Worm (Caenorhabditis elegans): ENCODE results near the gene srh-42.

srh-42 gene

ce11 chrII:14269839-14270238 lies 19.0 kb downstream of the srh-42 start:
- no peak for TF ChIP-seq B0310.2 (tag; optimal IDR thresholded peaks at IDR 0.05)
- TF ChIP-seq hmbx-1 (tag; optimal IDR thresholded peaks at IDR 0.05) = no peak
- no peak for TF ChIP-seq sea-1 (GFP tag; conservative IDR thresholded peaks at IDR 0.05)
- no peak for TF ChIP-seq hnd-1 (tag; optimal IDR thresholded peaks at IDR 0.05)
- TF ChIP-seq ama-1 (optimal IDR thresholded peaks at IDR 0.05) = no peak

ce11 chrII:14269142-14269593 lies 19.7 kb downstream of the srh-42 start, which contains the start of gene Y54G11A.1:
Gene Y54G11A.1 (minus strand): TSS chrII:14269192.
- no peak for TF ChIP-seq ama-1 (optimal IDR thresholded peaks at IDR 0.05)
- TF ChIP-seq tra-4 (tag; optimal IDR thresholded peaks at IDR 0.05) = no peak
- TF ChIP-seq ets-7 (tag; optimal IDR thresholded peaks at IDR 0.05) = no peak
- TF ChIP-seq hmg-4 (GFP tag; optimal IDR thresholded peaks at IDR 0.05) = no peak
- no peak for TF ChIP-seq tbx-37 (GFP tag; conservative IDR thresholded peaks at IDR 0.05)
- TF ChIP-seq B0310.2 (tag; optimal IDR thresholded peaks at IDR 0.05) = no peak
- no peak for TF ChIP-seq sea-1 (GFP tag; conservative IDR thresholded peaks at IDR 0.05)
- no peak for TF ChIP-seq hnd-1 (tag; optimal IDR thresholded peaks at IDR 0.05)
- TF ChIP-seq tbx-11 (GFP tag; IDR thresholded peaks at IDR 0.05) = no peak
- TF ChIP-seq hmbx-1 (tag; optimal IDR thresholded peaks at IDR 0.05) = no peak
- no peak for TF ChIP-seq aly-1 (tag; optimal IDR thresholded peaks at IDR 0.05)
- no peak for TF ChIP-seq F13C5.2 (tag; optimal IDR thresholded peaks at IDR 0.05)
- no peak for TF ChIP-seq ceh-36 (tag; optimal IDR thresholded peaks at IDR 0.05)
- no peak for TF ChIP-seq scrt-1 (GFP tag; IDR thresholded peaks at IDR 0.05)
- no peak for TF ChIP-seq ceh-13 (GFP tag; optimal IDR thresholded peaks at IDR 0.05)
- TF ChIP-seq flt-1 (GFP tag; IDR thresholded peaks at IDR 0.05) = no peak
- TF ChIP-seq pes-1 (GFP tag; IDR thresholded peaks at IDR 0.05) = no peak

- TF ChIP-seq sea-1 (GFP tag; conservative IDR thresholded peaks at IDR 0.05) (no peak), ceh-13 (GFP tag; optimal IDR thresholded peaks at IDR 0.05) (no peak), B0310.2 (tag; optimal IDR thresholded peaks at IDR 0.05) (no peak), ets-7 (tag; optimal IDR thresholded peaks at IDR 0.05) (no peak), ama-1 (optimal IDR thresholded peaks at IDR 0.05) (no peak), scrt-1 (GFP tag; IDR thresholded peaks at IDR 0.05) (no peak), pes-1 (GFP tag; IDR thresholded peaks at IDR 0.05) (no peak), hmbx-1 (tag; optimal IDR thresholded peaks at IDR 0.05) (no peak), tbx-37 (GFP tag; conservative IDR thresholded peaks at IDR 0.05) (no peak), ceh-36 (tag; optimal IDR thresholded peaks at IDR 0.05) (no peak), aly-1 (tag; optimal IDR thresholded peaks at IDR 0.05) (no peak), tbx-11 (GFP tag; IDR thresholded peaks at IDR 0.05) (no peak), flt-1 (GFP tag; IDR thresholded peaks at IDR 0.05) (no peak), hnd-1 (tag; optimal IDR thresholded peaks at IDR 0.05) (no peak), F13C5.2 (tag; optimal IDR thresholded peaks at IDR 0.05) (no peak), tra-4 (tag; optimal IDR thresholded peaks at IDR 0.05) (no peak), hmg-4 (GFP tag; optimal IDR thresholded peaks at IDR 0.05) (no peak)
These were observed 30.9 kb downstream of the srh-42 start for ce11 chrII:14257943-14258342.

ce11 chrII:14256779-14257178 lies 32.1 kb downstream of the srh-42 start, which contains the start of gene Y54G11A.19:
Gene Y54G11A.19 (minus strand): TSS chrII:14256879.
- TF ChIP-seq ceh-36 (tag; optimal IDR thresholded peaks at IDR 0.05) = no peak
- no peak for TF ChIP-seq ama-1 (optimal IDR thresholded peaks at IDR 0.05)
- TF ChIP-seq tbx-37 (GFP tag; conservative IDR thresholded peaks at IDR 0.05) = no peak
- no peak for TF ChIP-seq scrt-1 (GFP tag; IDR thresholded peaks at IDR 0.05)

ce11 chrII:14255850-14256249 lies 33.0 kb downstream of the srh-42 start:
- TF ChIP-seq B0310.2 (tag; optimal IDR thresholded peaks at IDR 0.05) (no peak), scrt-1 (GFP tag; IDR thresholded peaks at IDR 0.05) (no peak), ceh-13 (GFP tag; optimal IDR thresholded peaks at IDR 0.05) (no peak), hmbx-1 (tag; optimal IDR thresholded peaks at IDR 0.05) (no peak), hnd-1 (tag; optimal IDR thresholded peaks at IDR 0.05) (no peak), ceh-36 (tag; optimal IDR thresholded peaks at IDR 0.05) (no peak), tra-4 (tag; optimal IDR thresholded peaks at IDR 0.05) (no peak), aly-1 (tag; optimal IDR thresholded peaks at IDR 0.05) (no peak), flt-1 (GFP tag; IDR thresholded peaks at IDR 0.05) (no peak), sea-1 (GFP tag; conservative IDR thresholded peaks at IDR 0.05) (no peak), tbx-37 (GFP tag; conservative IDR thresholded peaks at IDR 0.05) (no peak)

- TF ChIP-seq aly-1 (tag; optimal IDR thresholded peaks at IDR 0.05) = no peak
- TF ChIP-seq ceh-36 (tag; optimal IDR thresholded peaks at IDR 0.05) = no peak
- TF ChIP-seq hmbx-1 (tag; optimal IDR thresholded peaks at IDR 0.05) = no peak
- TF ChIP-seq scrt-1 (GFP tag; IDR thresholded peaks at IDR 0.05) = no peak
- no peak for TF ChIP-seq tbx-37 (GFP tag; conservative IDR thresholded peaks at IDR 0.05)
- TF ChIP-seq tra-4 (tag; optimal IDR thresholded peaks at IDR 0.05) = no peak
- no peak for TF ChIP-seq hmg-4 (GFP tag; optimal IDR thresholded peaks at IDR 0.05)
- TF ChIP-seq F13C5.2 (tag; optimal IDR thresholded peaks at IDR 0.05) = no peak
- TF ChIP-seq tbx-11 (GFP tag; IDR thresholded peaks at IDR 0.05) = no peak
- no peak for TF ChIP-seq B0310.2 (tag; optimal IDR thresholded peaks at IDR 0.05)
- TF ChIP-seq ets-7 (tag; optimal IDR thresholded peaks at IDR 0.05) = no peak
- TF ChIP-seq flt-1 (GFP tag; IDR thresholded peaks at IDR 0.05) = no peak
- TF ChIP-seq ama-1 (optimal IDR thresholded peaks at IDR 0.05) = no peak
- TF ChIP-seq hnd-1 (tag; optimal IDR thresholded peaks at IDR 0.05) = no peak
- TF ChIP-seq sea-1 (GFP tag; conservative IDR thresholded peaks at IDR 0.05) = no peak
- TF ChIP-seq pes-1 (GFP tag; IDR thresholded peaks at IDR 0.05) = no peak
- no peak for TF ChIP-seq ceh-13 (GFP tag; optimal IDR thresholded peaks at IDR 0.05)
These were observed 36.8 kb downstream of the srh-42 start, which contains the start of gene Y54G11A.2 for ce11 chrII:14252057-14252456. Gene Y54G11A.2 (plus strand): TSS chrII:14252357.

- no peak for TF ChIP-seq ceh-13 (GFP tag; optimal IDR thresholded peaks at IDR 0.05)
- TF ChIP-seq scrt-1 (GFP tag; IDR thresholded peaks at IDR 0.05) = peak; percentile 54; the same call in 1 of the 2 replicates
- TF ChIP-seq pes-1 (GFP tag; IDR thresholded peaks at IDR 0.05) = peak; percentile 66
- peak; percentile 52 for TF ChIP-seq tra-4 (tag; optimal IDR thresholded peaks at IDR 0.05)
- TF ChIP-seq flt-1 (GFP tag; IDR thresholded peaks at IDR 0.05) = peak; percentile 13
- TF ChIP-seq tbx-11 (GFP tag; IDR thresholded peaks at IDR 0.05) = no peak
- TF ChIP-seq ama-1 (optimal IDR thresholded peaks at IDR 0.05) = peak; percentile 96
- TF ChIP-seq hmbx-1 (tag; optimal IDR thresholded peaks at IDR 0.05) = peak; percentile 30
- peak; percentile 52; the same call in 1 of the 2 replicates for TF ChIP-seq sea-1 (GFP tag; conservative IDR thresholded peaks at IDR 0.05)
- peak; percentile 65 for TF ChIP-seq aly-1 (tag; optimal IDR thresholded peaks at IDR 0.05)
- TF ChIP-seq F13C5.2 (tag; optimal IDR thresholded peaks at IDR 0.05) = peak; percentile 81
- TF ChIP-seq hmg-4 (GFP tag; optimal IDR thresholded peaks at IDR 0.05) = peak; percentile 76
- no peak for TF ChIP-seq tbx-37 (GFP tag; conservative IDR thresholded peaks at IDR 0.05)
- TF ChIP-seq B0310.2 (tag; optimal IDR thresholded peaks at IDR 0.05) = peak; percentile 87
- TF ChIP-seq hnd-1 (tag; optimal IDR thresholded peaks at IDR 0.05) = peak; percentile 1
- peak; percentile 50 for TF ChIP-seq ceh-36 (tag; optimal IDR thresholded peaks at IDR 0.05)
- no peak for TF ChIP-seq ets-7 (tag; optimal IDR thresholded peaks at IDR 0.05)
These were observed 37.4 kb downstream of the srh-42 start for ce11 chrII:14251400-14251940.
